Fruit fly (Drosophila melanogaster) whole organism, embryonic: Measurements from ENCODE around the gene Gr5a.
A peak's percentile ranks its signal among the peaks of the same experiment; 100 is the strongest.

Experiments used
- Blimp-1 ChIP-seq: fragments of 200-800 bp; sonication (Bioruptor generic); optimal IDR thresholded peaks from 3 replicates; lab custom pipeline; 2018; ENCODE audit warnings: missing biosample characterization, missing genetic modification characterization, mild to moderate bottlenecking, moderate library complexity, missing genetic modification reagents
- CG1024 ChIP-seq: fragments of 200-800 bp; sonication (Bioruptor generic); IDR thresholded peaks from 2 replicates; pipeline ENCODE4 v1.3.6; 2022; ENCODE audit warnings: missing biosample characterization, missing genetic modification characterization
- CG11723 ChIP-seq: fragments of 200-800 bp; sonication (Bioruptor generic); optimal IDR thresholded peaks from 2 replicates; lab custom pipeline; 2017; ENCODE audit warnings: missing biosample characterization, mild to moderate bottlenecking, missing genetic modification characterization
- CG1233 ChIP-seq: fragments of 200-800 bp; sonication (Bioruptor generic); optimal IDR thresholded peaks from 4 replicates; lab custom pipeline; 2018; ENCODE audit warnings: missing biosample characterization, mild to moderate bottlenecking, missing genetic modification characterization
- CG12942 ChIP-seq: fragments of 200-800 bp; sonication (Bioruptor generic); optimal IDR thresholded peaks from 3 replicates; lab custom pipeline; 2016; ENCODE audit warnings: missing biosample characterization, missing genetic modification characterization
- CG13424 ChIP-seq: fragments of 200-800 bp; sonication (Bioruptor generic); optimal IDR thresholded peaks from 2 replicates; lab custom pipeline; 2019; ENCODE audit warnings: missing biosample characterization, mild to moderate bottlenecking, missing genetic modification characterization, moderate library complexity
- CG14050 ChIP-seq: fragments of 200-800 bp; sonication (Bioruptor generic); IDR thresholded peaks from 3 replicates; pipeline ENCODE4 v1.3.6; 2022; ENCODE audit warnings: missing biosample characterization, missing genetic modification characterization
- CG14710 ChIP-seq: fragments of 200-800 bp; sonication (Bioruptor generic); optimal IDR thresholded peaks from 3 replicates; lab custom pipeline; 2019; ENCODE audit warnings: missing biosample characterization, mild to moderate bottlenecking, missing genetic modification characterization, moderate library complexity
- CG15073 ChIP-seq: fragments of 200-800 bp; sonication (Bioruptor generic); optimal IDR thresholded peaks from 2 replicates; lab custom pipeline; 2016; ENCODE audit warnings: missing biosample characterization, missing genetic modification characterization
- CG17568 ChIP-seq: fragments of 200-800 bp; sonication (Bioruptor generic); optimal IDR thresholded peaks from 2 replicates; lab custom pipeline; 2018; ENCODE audit warnings: missing biosample characterization, mild to moderate bottlenecking, missing genetic modification characterization, moderate library complexity
- CG17612 ChIP-seq: fragments of 200-800 bp; sonication (Bioruptor generic); IDR thresholded peaks from 2 replicates; pipeline ENCODE4 v1.3.6; 2022; ENCODE audit warnings: missing biosample characterization, missing genetic modification characterization
- CG30403 ChIP-seq: fragments of 200-800 bp; sonication (Bioruptor generic); optimal IDR thresholded peaks from 3 replicates; lab custom pipeline; 2016; ENCODE audit warnings: missing biosample characterization, missing genetic modification characterization
- CG30431 ChIP-seq: fragments of 200-800 bp; sonication (Bioruptor generic); optimal IDR thresholded peaks from 2 replicates; lab custom pipeline; 2017; ENCODE audit warnings: missing biosample characterization, missing genetic modification characterization
- CG3065 ChIP-seq: fragments of 200-800 bp; sonication (Bioruptor generic); optimal IDR thresholded peaks from 2 replicates; lab custom pipeline; 2016; ENCODE audit warnings: missing biosample characterization, missing genetic modification characterization
- CG32532 ChIP-seq: fragments of 200-800 bp; sonication (Bioruptor generic); IDR thresholded peaks from 2 replicates; pipeline ENCODE4 v1.3.6; 2022; ENCODE audit warnings: missing biosample characterization, missing genetic modification characterization
- CG3407 ChIP-seq: fragments of 200-800 bp; sonication (Bioruptor generic); optimal IDR thresholded peaks from 2 replicates; lab custom pipeline; 2018; ENCODE audit warnings: missing biosample characterization, mild to moderate bottlenecking, missing genetic modification characterization
- CG3995 ChIP-seq: fragments of 200-800 bp; sonication (Bioruptor generic); optimal IDR thresholded peaks from 3 replicates; lab custom pipeline; 2016; ENCODE audit warnings: missing biosample characterization, missing genetic modification characterization
- CG4854 ChIP-seq: fragments of 200-800 bp; sonication (Bioruptor generic); optimal IDR thresholded peaks from 2 replicates; lab custom pipeline; 2016; ENCODE audit warnings: missing biosample characterization, missing genetic modification characterization, inconsistent platforms
- CG6813 ChIP-seq: fragments of 200-800 bp; sonication (Bioruptor generic); optimal IDR thresholded peaks from 2 replicates; lab custom pipeline; 2017; ENCODE audit warnings: missing biosample characterization, missing genetic modification characterization, mild to moderate bottlenecking, moderate library complexity, missing genetic modification reagents
- CG7839 ChIP-seq: fragments of 200-800 bp; sonication (Bioruptor generic); optimal IDR thresholded peaks from 3 replicates; lab custom pipeline; 2018; ENCODE audit warnings: missing biosample characterization, mild to moderate bottlenecking, missing genetic modification characterization, moderate library complexity
- CHES-1-like ChIP-seq: fragments of 200-800 bp; sonication (Bioruptor generic); optimal IDR thresholded peaks from 2 replicates; lab custom pipeline; 2016; ENCODE audit warnings: missing biosample characterization, missing genetic modification characterization
- D ChIP-seq, 2 experiments: fragments of 200-800 bp in 1 of 2; fragments of >200 bp in 1 of 2; sonication (Bioruptor generic) in 1 of 2; optimal IDR thresholded peaks; 2 replicates in 1 of 2; 3 replicates in 1 of 2; lab custom pipeline; 2017; ENCODE audit warnings: mild to moderate bottlenecking in 1 of 2, missing biosample characterization in 1 of 2, missing genetic modification characterization in 1 of 2, missing genetic modification reagents in 1 of 2
- Dll ChIP-seq: fragments of 200-800 bp; sonication (Bioruptor generic); IDR thresholded peaks from 4 replicates; pipeline ENCODE4 v1.3.6; 2022; ENCODE audit warnings: missing biosample characterization, missing genetic modification characterization; ENCODE audit not compliant: partially characterized antibody
- Dref ChIP-seq: fragments of 200-800 bp; sonication (Bioruptor generic); IDR thresholded peaks from 2 replicates; pipeline ENCODE4 v1.3.6; 2022; ENCODE audit warnings: missing biosample characterization, missing genetic modification characterization
- E2f1 ChIP-seq: fragments of 200-800 bp; sonication (Bioruptor generic); IDR thresholded peaks from 2 replicates; pipeline ENCODE4 v1.3.6; 2022; ENCODE audit warnings: missing biosample characterization, missing genetic modification characterization
- Med ChIP-seq: fragments of 200-800 bp; sonication (Bioruptor generic); peaks from one replicate; lab custom pipeline; 2016; ENCODE audit warnings: missing biosample characterization, missing genetic modification characterization, mild to moderate bottlenecking, inconsistent platforms, moderate library complexity
- Optix ChIP-seq: fragments of 200-800 bp; sonication (Bioruptor generic); IDR thresholded peaks from 3 replicates; pipeline ENCODE4 v1.3.6; 2022; ENCODE audit warnings: missing biosample characterization, missing genetic modification characterization
- TFAM ChIP-seq: fragments of 200-800 bp; sonication (Bioruptor generic); optimal IDR thresholded peaks from 2 replicates; lab custom pipeline; 2017; ENCODE audit warnings: missing biosample characterization, missing genetic modification characterization, inconsistent platforms
- abd-A ChIP-seq: fragments of 200-800 bp; sonication (Bioruptor generic); optimal IDR thresholded peaks from 3 replicates; lab custom pipeline; 2019; ENCODE audit warnings: missing biosample characterization, mild to moderate bottlenecking, missing genetic modification characterization, moderate library complexity
- al ChIP-seq: fragments of 200-800 bp; sonication (Bioruptor generic); IDR thresholded peaks from 2 replicates; pipeline ENCODE4 v1.3.6; 2022; ENCODE audit warnings: missing biosample characterization, missing genetic modification characterization
- bbx ChIP-seq: fragments of 200-800 bp; sonication (Bioruptor generic); IDR thresholded peaks from 2 replicates; pipeline ENCODE4 v1.3.6; 2022; ENCODE audit warnings: missing biosample characterization, missing genetic modification characterization; ENCODE audit not compliant: partially characterized antibody
- bcd ChIP-seq: fragments of 200-800 bp; sonication (Bioruptor generic); optimal IDR thresholded peaks from 2 replicates; lab custom pipeline; 2017; ENCODE audit warnings: missing biosample characterization, mild to moderate bottlenecking, missing genetic modification characterization
- chif ChIP-seq, 2 experiments: fragments of 200-800 bp; sonication (Bioruptor generic); optimal IDR thresholded peaks; 3 replicates each; lab custom pipeline; 2016; ENCODE audit warnings: missing biosample characterization in 2 of 2, missing genetic modification characterization in 2 of 2
- chn ChIP-seq: fragments of 200-800 bp; sonication (Bioruptor generic); optimal IDR thresholded peaks from 2 replicates; lab custom pipeline; 2016; ENCODE audit warnings: missing biosample characterization, missing genetic modification characterization
- crp ChIP-seq, 2 experiments: fragments of 200-800 bp; sonication (Bioruptor generic); optimal IDR thresholded peaks; 2 replicates in 1 of 2; 3 replicates in 1 of 2; lab custom pipeline; 2017; ENCODE audit warnings: missing biosample characterization in 2 of 2, missing genetic modification characterization in 2 of 2, mild to moderate bottlenecking in 1 of 2, moderate library complexity in 1 of 2
- dm ChIP-seq: fragments of 200-800 bp; sonication (Bioruptor generic); optimal IDR thresholded peaks from 3 replicates; lab custom pipeline; 2016; ENCODE audit warnings: missing biosample characterization, missing genetic modification characterization
- dpn ChIP-seq, 2 experiments: fragments of 200-800 bp; sonication (Bioruptor generic); optimal IDR thresholded peaks; 3 replicates each; lab custom pipeline; 2016; ENCODE audit warnings: missing biosample characterization in 2 of 2, missing genetic modification characterization in 2 of 2
- ftz-f1 ChIP-seq: fragments of 200-800 bp; sonication (Bioruptor generic); optimal IDR thresholded peaks from 2 replicates; lab custom pipeline; 2016; ENCODE audit warnings: missing biosample characterization, missing genetic modification characterization
- hbn ChIP-seq: fragments of 200-800 bp; sonication (Bioruptor generic); IDR thresholded peaks from 2 replicates; pipeline ENCODE4 v1.3.6; 2022; ENCODE audit warnings: missing biosample characterization, missing genetic modification characterization; ENCODE audit not compliant: partially characterized antibody
- mirr ChIP-seq: fragments of 200-800 bp; sonication (Bioruptor generic); optimal IDR thresholded peaks from 3 replicates; lab custom pipeline; 2018; ENCODE audit warnings: missing biosample characterization, mild to moderate bottlenecking, missing genetic modification characterization
- nom ChIP-seq: fragments of 200-800 bp; sonication (Bioruptor generic); optimal IDR thresholded peaks from 2 replicates; lab custom pipeline; 2017; ENCODE audit warnings: missing biosample characterization, missing genetic modification characterization, mild to moderate bottlenecking, moderate library complexity, missing genetic modification reagents
- org-1 ChIP-seq: fragments of 200-800 bp; sonication (Bioruptor generic); optimal IDR thresholded peaks from 2 replicates; lab custom pipeline; 2017; ENCODE audit warnings: missing biosample characterization, missing genetic modification characterization
- ranshi ChIP-seq: fragments of 200-800 bp; sonication (Bioruptor generic); IDR thresholded peaks from 2 replicates; pipeline ENCODE4 v1.3.6; 2022; ENCODE audit warnings: missing biosample characterization, missing genetic modification characterization
- salm ChIP-seq: fragments of 200-800 bp; sonication (Bioruptor generic); optimal IDR thresholded peaks from 2 replicates; lab custom pipeline; 2018; ENCODE audit warnings: missing biosample characterization, mild to moderate bottlenecking, missing genetic modification characterization
- sqz ChIP-seq: fragments of 200-800 bp; sonication (Bioruptor generic); optimal IDR thresholded peaks from 3 replicates; lab custom pipeline; 2018; ENCODE audit warnings: missing biosample characterization, mild to moderate bottlenecking, missing genetic modification characterization
- tio ChIP-seq: fragments of 200-800 bp; sonication (Bioruptor generic); optimal IDR thresholded peaks from 2 replicates; lab custom pipeline; 2017; ENCODE audit warnings: missing biosample characterization, missing genetic modification characterization, inconsistent platforms
- vfl ChIP-seq: fragments of 200-800 bp; sonication (Bioruptor generic); optimal IDR thresholded peaks from 2 replicates; lab custom pipeline; 2016; ENCODE audit warnings: missing biosample characterization, missing genetic modification characterization
- z ChIP-seq: fragments of 200-800 bp; sonication (Bioruptor generic); IDR thresholded peaks from 3 replicates; pipeline ENCODE4 v1.3.6; 2022; ENCODE audit warnings: missing biosample characterization, missing genetic modification characterization

Gr5a gene

DNA sequence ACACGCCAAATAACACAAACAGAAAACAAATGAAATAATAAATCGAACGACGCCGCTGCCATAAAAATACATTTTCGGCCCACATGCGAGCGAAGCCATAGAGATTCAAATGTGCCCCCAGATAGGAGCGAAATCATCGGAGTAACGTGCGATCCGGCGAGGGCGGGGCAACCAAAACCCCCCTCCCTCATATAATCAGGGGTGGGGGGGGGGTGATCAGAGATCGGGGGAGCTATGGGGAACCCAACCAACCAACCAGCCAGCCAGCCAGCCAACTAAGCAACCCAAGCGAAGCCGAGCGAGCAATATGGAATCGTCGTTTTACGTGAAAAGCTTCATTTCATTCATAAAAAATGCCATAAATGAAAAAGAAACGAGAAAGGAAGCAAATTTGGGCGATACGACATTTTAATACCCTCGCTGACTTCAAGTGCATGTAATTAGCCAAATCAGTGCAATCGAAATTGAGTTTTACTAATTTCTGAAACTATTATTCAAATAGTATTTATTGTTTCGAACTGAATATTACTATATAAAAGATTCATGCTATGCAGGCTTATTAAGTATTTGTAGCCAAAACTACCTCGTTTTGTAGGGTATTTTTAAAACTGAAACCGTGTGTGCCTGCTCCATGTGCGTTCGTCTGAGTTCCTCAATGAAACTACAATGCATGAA is 19.5 kb downstream of the Gr5a start (continued):
- TF ChIP-seq CG6813 (GFP tag; lab: Kevin White, UChicago) (peak; percentile 39), nom (GFP tag; lab: Kevin White, UChicago) (no peak), CG1024 (GFP tag; lab: Robert Waterston, UW) (peak; percentile 43; the same call in 1 of the 2 replicates), E2f1 (peak; percentile 52; the same call in 1 of the 2 replicates), CG1233 (peak; percentile 24), CG11723 (GFP tag; lab: Kevin White, UChicago) (peak; percentile 26), dm (GFP tag; lab: Kevin White, UChicago) (peak; percentile 10), Blimp-1 (GFP tag; lab: Kevin White, UChicago) (peak; percentile 75), crp (GFP tag; optimal IDR thresholded peaks at IDR 0.05; lab: Kevin White, UChicago) (no peak), chn (peak; percentile 46), CG14710 (tag; lab: Kevin White, UChicago) (peak; percentile 46), CG4854 (peak; percentile 38), org-1 (GFP tag; lab: Kevin White, UChicago) (peak; percentile 53), chif (GFP tag; optimal IDR thresholded peaks at IDR 0.05; lab: Kevin White, UChicago) (peak; percentile 65 to 68), CG3065 (GFP tag; lab: Kevin White, UChicago) (no peak), ftz-f1 (GFP tag; lab: Kevin White, UChicago) (no peak), CG17568 (GFP tag; lab: Kevin White, UChicago) (no peak), CG13424 (tag; lab: Kevin White, UChicago) (peak; percentile 64), Optix (GFP tag; lab: Robert Waterston, UW) (peak; percentile 52; the same call in 2 of the 3 replicates), mirr (GFP tag; lab: Kevin White, UChicago) (no peak), sqz (peak; percentile 27), bcd (GFP tag; lab: Kevin White, UChicago) (peak; percentile 65), CG12942 (peak; percentile 34), CG32532 (GFP tag; lab: Robert Waterston, UW) (peak; percentile 55; the same call in 1 of the 2 replicates), Dll (GFP tag; lab: Robert Waterston, UW) (no peak), vfl (GFP tag; lab: Kevin White, UChicago) (no peak), CG17612 (GFP tag; lab: Robert Waterston, UW) (no peak), Dref (GFP tag; lab: Robert Waterston, UW) (no peak), CG15073 (GFP tag; lab: Kevin White, UChicago) (no peak), TFAM (no peak), hbn (GFP tag; lab: Robert Waterston, UW) (no peak), D (optimal IDR thresholded peaks at IDR 0.05; lab: Kevin White, UChicago) (no peak), D (GFP tag; optimal IDR thresholded peaks at IDR 0.05; lab: Kevin White, UChicago) (peak; percentile 54), al (GFP tag; lab: Robert Waterston, UW) (0 out of 2 replicates have a peak, but pooled peaks have one; percentile 17), tio (GFP tag; lab: Kevin White, UChicago) (peak; percentile 11), CG30431 (peak; percentile 44), ranshi (peak; percentile 40; the same call in 1 of the 2 replicates), salm (tag; lab: Kevin White, UChicago) (peak; percentile 42), dpn (GFP tag; optimal IDR thresholded peaks at IDR 0.05; lab: Kevin White, UChicago) (peak; percentile 51 to 63), abd-A (tag; lab: Kevin White, UChicago) (peak; percentile 67), CG30403 (GFP tag; lab: Kevin White, UChicago) (peak; percentile 73), CHES-1-like (GFP tag; lab: Kevin White, UChicago) (peak; percentile 14), CG14050 (GFP tag; lab: Robert Waterston, UW) (peak; percentile 29; the same call in 1 of the 3 replicates), CG3995 (GFP tag; lab: Kevin White, UChicago) (no peak), CG7839 (peak; percentile 76), bbx (GFP tag; lab: Robert Waterston, UW) (no peak), z (GFP tag; lab: Robert Waterston, UW) (no peak), Med (peak; percentile 87), CG3407 (peak; percentile 46)
